Worm (Caenorhabditis elegans): ENCODE measurements around the gene abts-4.
A peak's percentile ranks its signal among the peaks of the same experiment; 100 is the strongest.

Gene abts-4

DNA sequence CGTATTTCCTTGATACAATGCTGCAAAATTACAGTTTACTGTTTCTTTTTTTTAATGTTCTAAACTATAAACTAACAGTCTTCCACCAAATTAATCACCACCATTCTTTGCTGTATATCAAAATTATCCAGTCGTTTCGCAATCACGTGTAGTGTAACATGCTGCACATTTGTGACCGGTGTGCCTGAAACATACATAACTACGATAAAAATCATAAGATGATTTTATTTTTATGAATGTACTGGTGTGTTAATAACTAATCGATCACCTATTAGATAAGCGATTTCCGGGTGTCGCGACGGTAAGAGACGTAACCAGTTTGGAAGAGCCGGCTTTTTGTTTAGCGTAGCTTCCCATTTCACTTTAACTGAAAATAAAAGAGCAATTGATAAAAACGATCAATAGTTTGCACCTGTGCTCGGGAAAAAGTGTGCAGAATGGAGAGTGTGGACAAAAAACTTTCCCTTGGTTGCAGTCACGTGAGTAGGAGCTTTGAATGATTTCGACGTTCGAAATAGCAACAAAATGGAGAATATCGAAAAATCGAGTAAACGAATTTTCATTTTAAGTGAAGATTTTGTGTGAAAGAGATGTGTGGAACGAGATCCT lies 27.5 kb upstream of the abts-4 start, which contains the start of gene sgca-1:
TSS of gene sgca-1 (minus strand) at position 584 of the 609 bp plus-strand sequence.
- TF ChIP-seq lin-15B (tag; optimal IDR thresholded peaks at IDR 0.05) = no peak
- peak; percentile 22 for TF ChIP-seq nhr-20 (tag; optimal IDR thresholded peaks at IDR 0.05)
- peak; percentile 95 for TF ChIP-seq elt-2 (tag; optimal IDR thresholded peaks at IDR 0.05)
- no peak for TF ChIP-seq nhr-85 (tag)
- no peak for TF ChIP-seq efl-3 (GFP tag; optimal IDR thresholded peaks at IDR 0.05)
- no peak for TF ChIP-seq sox-4 (tag; optimal IDR thresholded peaks at IDR 0.05)
- TF ChIP-seq dpl-1 (GFP tag; optimal IDR thresholded peaks at IDR 0.05) = no peak
- peak in 1 of 2 experiments; percentile 53 for TF ChIP-seq lin-35 (GFP tag; optimal IDR thresholded peaks at IDR 0.05)
- TF ChIP-seq fkh-8 (tag; optimal IDR thresholded peaks at IDR 0.05) = no peak
- TF ChIP-seq tbx-2 (tag; optimal IDR thresholded peaks at IDR 0.05) = no peak
- peak; percentile 2 for TF ChIP-seq nhr-71 (tag; optimal IDR thresholded peaks at IDR 0.05)
- TF ChIP-seq nhr-90 (tag; optimal IDR thresholded peaks at IDR 0.05; ENCODE audit: poor library complexity) = peak; percentile 35
- TF ChIP-seq irx-1 (tag; optimal IDR thresholded peaks at IDR 0.05) = no peak
- TF ChIP-seq nhr-19 (GFP tag; conservative IDR thresholded peaks at IDR 0.05) = no peak
- no peak for TF ChIP-seq blmp-1 (tag; optimal IDR thresholded peaks at IDR 0.05)
- no peak for TF ChIP-seq zag-1 (tag; optimal IDR thresholded peaks at IDR 0.05)
- no peak for TF ChIP-seq sptf-1 (tag; optimal IDR thresholded peaks at IDR 0.05)
- TF ChIP-seq isw-1 (GFP tag; IDR thresholded peaks at IDR 0.05) = no peak
- TF ChIP-seq mdl-1 (tag; optimal IDR thresholded peaks at IDR 0.05) = peak in 1 of 2 experiments; percentile 9
- TF ChIP-seq mab-9 (GFP tag; IDR thresholded peaks at IDR 0.05) = no peak
- TF ChIP-seq ztf-4 (tag; optimal IDR thresholded peaks at IDR 0.05) = no peak
- no peak for TF ChIP-seq nhr-237 (tag; optimal IDR thresholded peaks at IDR 0.05)
- TF ChIP-seq nhr-47 (tag; optimal IDR thresholded peaks at IDR 0.05) = no peak

DNA sequence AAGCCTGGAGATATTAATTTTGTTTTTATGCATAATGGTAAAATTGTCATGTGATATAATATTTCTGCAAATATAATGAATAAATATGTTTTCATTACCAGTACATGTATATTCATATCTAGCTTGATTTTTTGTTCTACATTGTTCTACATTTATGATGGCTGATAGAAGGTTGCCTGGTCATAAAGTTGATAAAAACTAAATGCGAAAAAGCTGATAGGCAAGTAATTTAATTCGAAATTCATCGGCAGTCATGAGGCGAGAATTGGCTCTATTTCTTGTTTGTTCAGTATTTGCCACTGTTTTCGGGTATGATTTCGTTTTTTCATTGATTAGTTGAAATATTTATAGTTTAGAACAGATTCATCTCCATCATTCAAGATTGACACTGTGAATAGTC lies 22.6 kb upstream of the abts-4 start, which contains the start of gene bgal-2:
TSS of gene bgal-2 (plus strand) at position 231 of the 400 bp plus-strand sequence.
- peak; percentile 53 for TF ChIP-seq elt-2 (tag; optimal IDR thresholded peaks at IDR 0.05)
- TF ChIP-seq nhr-237 (tag; optimal IDR thresholded peaks at IDR 0.05) = no peak

ce11 chrX:6782857-6783256 lies 21.3 kb upstream of the abts-4 start, which contains the start of gene idpp-6:
TSS of gene idpp-6 (plus strand) at chrX:6783157.
- TF ChIP-seq nhr-19 (GFP tag; conservative IDR thresholded peaks at IDR 0.05) = no peak
- no peak for TF ChIP-seq xbp-1 (tag; optimal IDR thresholded peaks at IDR 0.05)
- no peak for TF ChIP-seq grh-1 (GFP tag; IDR thresholded peaks at IDR 0.05)
- no peak for TF ChIP-seq ceh-88 (GFP tag; IDR thresholded peaks at IDR 0.05)
- TF ChIP-seq lsy-2 (tag; optimal IDR thresholded peaks at IDR 0.05) = no peak

ce11 chrX:6778014-6778413 lies 16.5 kb upstream of the abts-4 start, which contains the start of gene irk-1:
TSS of gene irk-1 (minus strand) at chrX:6778114.
- TF ChIP-seq C04F5.9 (tag; optimal IDR thresholded peaks at IDR 0.05) = no peak
- peak; percentile 12 for TF ChIP-seq lin-14 (GFP tag; optimal IDR thresholded peaks at IDR 0.05)
- no peak for TF ChIP-seq efl-1 (optimal IDR thresholded peaks at IDR 0.05)
- TF ChIP-seq efl-1 (GFP tag; optimal IDR thresholded peaks at IDR 0.05 in 1 of 2) = peak in 1 of 2 experiments; percentile 56

- no peak for TF ChIP-seq snu-23 (GFP tag; optimal IDR thresholded peaks at IDR 0.05)
Measured at ce11 chrX:6761211-6761610, 327 bp downstream of the abts-4 start.

ce11 chrX:6750145-6750544 lies 11.4 kb downstream of the abts-4 start:
- TF ChIP-seq tlp-1 (tag; optimal IDR thresholded peaks at IDR 0.05) (no peak), egl-27 (tag; optimal IDR thresholded peaks at IDR 0.05) (peak; percentile 91 to 92), nhr-237 (tag; optimal IDR thresholded peaks at IDR 0.05) (peak; percentile 51), sox-4 (tag; optimal IDR thresholded peaks at IDR 0.05) (peak; percentile 69), nhr-20 (tag; optimal IDR thresholded peaks at IDR 0.05) (peak; percentile 98), fkh-8 (tag; optimal IDR thresholded peaks at IDR 0.05) (peak; percentile 2), lin-35 (GFP tag; optimal IDR thresholded peaks at IDR 0.05) (peak; percentile 41 to 86), xbp-1 (tag; optimal IDR thresholded peaks at IDR 0.05) (peak; percentile 85), lin-14 (GFP tag; optimal IDR thresholded peaks at IDR 0.05) (peak; percentile 98), dsc-1 (tag; optimal IDR thresholded peaks at IDR 0.05) (peak; percentile 34), ama-1 (optimal IDR thresholded peaks at IDR 0.05) (peak; percentile 47), unc-130 (tag; optimal IDR thresholded peaks at IDR 0.05) (peak; percentile 69), lir-3 (tag; optimal IDR thresholded peaks at IDR 0.05; ENCODE audit: poor library complexity) (peak; percentile 2), Y116A8C.19 (tag; optimal IDR thresholded peaks at IDR 0.05; ENCODE audit: borderline replicate concordance) (no peak), sup-37 (GFP tag; optimal IDR thresholded peaks at IDR 0.05) (peak; percentile 71), ceh-90 (tag; optimal IDR thresholded peaks at IDR 0.05) (no peak), unc-98 (GFP tag; IDR thresholded peaks at IDR 0.05) (no peak), nhr-76 (tag; optimal IDR thresholded peaks at IDR 0.05) (peak; percentile 53), nhr-85 (tag) (peak; percentile 100)
